Fruit fly (Drosophila melanogaster) whole organism, embryonic: ENCODE results near the gene CG42259.

ENCODE experiments used
- Bdp1 ChIP-seq: fragments of 200-800 bp; sonication (Bioruptor generic); optimal IDR thresholded peaks from 3 replicates; lab custom pipeline; 2016; ENCODE audit warnings: missing biosample characterization, missing genetic modification characterization
- CG10565 ChIP-seq: fragments of 200-800 bp; sonication (Bioruptor generic); optimal IDR thresholded peaks from 3 replicates; lab custom pipeline; 2016; ENCODE audit warnings: missing biosample characterization, mild to moderate bottlenecking, missing genetic modification characterization
- CG11093 ChIP-seq: fragments of 200-800 bp; sonication (Bioruptor generic); IDR thresholded peaks from 3 replicates; pipeline ENCODE4 v1.3.6; 2022; ENCODE audit warnings: missing biosample characterization, missing genetic modification characterization
- CG11504 ChIP-seq: fragments of 200-800 bp; sonication (Bioruptor generic); optimal IDR thresholded peaks from 3 replicates; lab custom pipeline; 2019; ENCODE audit warnings: missing biosample characterization, mild to moderate bottlenecking, missing genetic modification characterization, moderate library complexity
- CG12744 ChIP-seq: fragments of 200-800 bp; sonication (Bioruptor generic); optimal IDR thresholded peaks from 2 replicates; lab custom pipeline; 2016; ENCODE audit warnings: missing biosample characterization, missing genetic modification characterization
- CG14441 ChIP-seq: fragments of 200-800 bp; sonication (Bioruptor generic); IDR thresholded peaks from 2 replicates; pipeline ENCODE4 v1.3.6; 2022; ENCODE audit warnings: missing biosample characterization, missing genetic modification characterization
- CG14860 ChIP-seq: fragments of 200-800 bp; sonication (Bioruptor generic); IDR thresholded peaks from 3 replicates; pipeline ENCODE4 v1.3.6; 2022; ENCODE audit warnings: missing biosample characterization, missing genetic modification characterization; ENCODE audit not compliant: partially characterized antibody
- CG17328 ChIP-seq: fragments of 200-800 bp; sonication (Bioruptor generic); IDR thresholded peaks from 2 replicates; pipeline ENCODE4 v1.3.6; 2022; ENCODE audit warnings: missing biosample characterization, missing genetic modification characterization
- CG1792 ChIP-seq: fragments of 200-800 bp; sonication (Bioruptor generic); optimal IDR thresholded peaks from 2 replicates; lab custom pipeline; 2016; ENCODE audit warnings: missing biosample characterization, missing genetic modification characterization
- CG2116 ChIP-seq: fragments of 200-800 bp; sonication (Bioruptor generic); optimal IDR thresholded peaks from 3 replicates; lab custom pipeline; 2018; ENCODE audit warnings: missing biosample characterization, mild to moderate bottlenecking, missing genetic modification characterization
- CG2678 ChIP-seq: fragments of 200-800 bp; sonication (Bioruptor generic); optimal IDR thresholded peaks from 3 replicates; lab custom pipeline; 2019; ENCODE audit warnings: missing biosample characterization, mild to moderate bottlenecking, missing genetic modification characterization, moderate library complexity
- CG2712 ChIP-seq: fragments of 200-800 bp; optimal IDR thresholded peaks from 3 replicates; lab custom pipeline; 2019; ENCODE audit warnings: missing biosample characterization, mild to moderate bottlenecking, missing genetic modification characterization, moderate library complexity
- CG31441 ChIP-seq: fragments of 200-800 bp; sonication (Bioruptor generic); IDR thresholded peaks from 2 replicates; pipeline ENCODE4 v1.3.6; 2022; ENCODE audit warnings: missing biosample characterization, missing genetic modification characterization
- CG32767 ChIP-seq: fragments of 200-800 bp; sonication (Bioruptor generic); IDR thresholded peaks from 2 replicates; pipeline ENCODE4 v1.3.6; 2022; ENCODE audit warnings: missing biosample characterization, missing genetic modification characterization
- CG34376 ChIP-seq: fragments of 200-800 bp; sonication (Bioruptor generic); optimal IDR thresholded peaks from 2 replicates; lab custom pipeline; 2018; ENCODE audit warnings: missing biosample characterization, mild to moderate bottlenecking, missing genetic modification characterization
- CG4282 ChIP-seq: fragments of 200-800 bp; sonication (Bioruptor generic); optimal IDR thresholded peaks from 2 replicates; lab custom pipeline; 2016; ENCODE audit warnings: missing biosample characterization, missing genetic modification characterization
- CG43689 ChIP-seq: fragments of 200-800 bp; sonication (Bioruptor generic); IDR thresholded peaks from 2 replicates; pipeline ENCODE4 v1.3.6; 2022; ENCODE audit warnings: missing biosample characterization, missing genetic modification characterization
- CG6175 ChIP-seq: fragments of 200-800 bp; sonication (Bioruptor generic); IDR thresholded peaks from 3 replicates; pipeline ENCODE4 v1.3.6; 2022; ENCODE audit warnings: missing biosample characterization, missing genetic modification characterization
- CG6683 ChIP-seq: fragments of 200-800 bp; sonication (Bioruptor generic); optimal IDR thresholded peaks from 2 replicates; lab custom pipeline; 2017; ENCODE audit warnings: missing biosample characterization, mild to moderate bottlenecking, missing genetic modification characterization, missing genetic modification reagents
- CG7987 ChIP-seq: fragments of 200-800 bp; sonication (Bioruptor generic); optimal IDR thresholded peaks from 2 replicates; lab custom pipeline; 2018; ENCODE audit warnings: missing biosample characterization, mild to moderate bottlenecking, missing genetic modification characterization, moderate library complexity
- CG8765 ChIP-seq: fragments of 200-800 bp; sonication (Bioruptor generic); IDR thresholded peaks from 2 replicates; pipeline ENCODE4 v1.3.6; 2022; ENCODE audit warnings: missing biosample characterization, missing genetic modification characterization
- CG9727 ChIP-seq: fragments of 200-800 bp; sonication (Bioruptor generic); optimal IDR thresholded peaks from 3 replicates; lab custom pipeline; 2017; ENCODE audit warnings: missing biosample characterization, mild to moderate bottlenecking, missing genetic modification characterization
- CG9876 ChIP-seq: fragments of 200-800 bp; sonication (Bioruptor generic); optimal IDR thresholded peaks from 2 replicates; lab custom pipeline; 2016; ENCODE audit warnings: missing biosample characterization, missing genetic modification characterization
- Doc2 ChIP-seq: fragments of 200-800 bp; sonication (Bioruptor generic); IDR thresholded peaks from 2 replicates; pipeline ENCODE4 v1.3.6; 2022; ENCODE audit warnings: missing biosample characterization, missing genetic modification characterization
- Dref ChIP-seq: fragments of 200-800 bp; sonication (Bioruptor generic); IDR thresholded peaks from 2 replicates; pipeline ENCODE4 v1.3.6; 2022; ENCODE audit warnings: missing biosample characterization, missing genetic modification characterization
- Meics ChIP-seq: fragments of 200-800 bp; sonication (Bioruptor generic); optimal IDR thresholded peaks from 2 replicates; lab custom pipeline; 2017; ENCODE audit warnings: missing biosample characterization, mild to moderate bottlenecking, missing genetic modification characterization
- Sry-β ChIP-seq: fragments of 200-800 bp; sonication (Bioruptor generic); optimal IDR thresholded peaks from 2 replicates; lab custom pipeline; 2018; ENCODE audit warnings: missing biosample characterization, mild to moderate bottlenecking, missing genetic modification characterization, moderate library complexity
- Taf1 ChIP-seq: fragments of 200-800 bp; sonication (Bioruptor generic); IDR thresholded peaks from 2 replicates; pipeline ENCODE4 v1.3.6; 2022; ENCODE audit warnings: missing biosample characterization, missing genetic modification characterization
- YL-1 ChIP-seq: fragments of 200-800 bp; sonication (Bioruptor generic); optimal IDR thresholded peaks from 3 replicates; lab custom pipeline; 2017; ENCODE audit warnings: missing biosample characterization, mild to moderate bottlenecking, missing genetic modification characterization
- abd-A ChIP-seq: fragments of 200-800 bp; sonication (Bioruptor generic); optimal IDR thresholded peaks from 3 replicates; lab custom pipeline; 2019; ENCODE audit warnings: missing biosample characterization, mild to moderate bottlenecking, missing genetic modification characterization, moderate library complexity
- br ChIP-seq: fragments of >200 bp; optimal IDR thresholded peaks from 2 replicates; lab custom pipeline; 2017
- bsh ChIP-seq, 2 experiments: fragments of 200-800 bp; sonication (Bioruptor generic); optimal IDR thresholded peaks; 2 replicates each; lab custom pipeline; 2017 to 2018; ENCODE audit warnings: mild to moderate bottlenecking in 2 of 2, missing biosample characterization in 2 of 2, missing genetic modification characterization in 2 of 2, moderate library complexity in 1 of 2
- crol ChIP-seq: fragments of 200-800 bp; sonication (Bioruptor generic); IDR thresholded peaks from 2 replicates; pipeline ENCODE4 v1.3.6; 2022; ENCODE audit warnings: missing biosample characterization, missing genetic modification characterization
- dimm ChIP-seq: fragments of 200-800 bp; sonication (Bioruptor generic); IDR thresholded peaks from 2 replicates; pipeline ENCODE4 v1.3.6; 2022; ENCODE audit warnings: missing biosample characterization, missing genetic modification characterization
- gem ChIP-seq: fragments of 200-800 bp; sonication (Bioruptor generic); optimal IDR thresholded peaks from 2 replicates; lab custom pipeline; 2019; ENCODE audit warnings: missing biosample characterization, mild to moderate bottlenecking, missing genetic modification characterization, moderate library complexity
- grau ChIP-seq: fragments of 200-800 bp; optimal IDR thresholded peaks from 3 replicates; lab custom pipeline; 2019; ENCODE audit warnings: missing biosample characterization, mild to moderate bottlenecking, missing genetic modification characterization, moderate library complexity
- ind ChIP-seq: fragments of 200-800 bp; sonication (Bioruptor generic); optimal IDR thresholded peaks from 3 replicates; lab custom pipeline; 2016; ENCODE audit warnings: missing biosample characterization, missing genetic modification characterization
- lbe ChIP-seq: fragments of 200-800 bp; sonication (Bioruptor generic); optimal IDR thresholded peaks from 2 replicates; lab custom pipeline; 2016; ENCODE audit warnings: missing biosample characterization, mild to moderate bottlenecking, missing genetic modification characterization
- nau ChIP-seq: fragments of 200-800 bp; sonication (Bioruptor generic); optimal IDR thresholded peaks from 3 replicates; lab custom pipeline; 2017; ENCODE audit warnings: missing biosample characterization, mild to moderate bottlenecking, missing genetic modification characterization, missing genetic modification reagents
- p53 ChIP-seq: fragments of 200-800 bp; sonication (Bioruptor generic); optimal IDR thresholded peaks from 2 replicates; lab custom pipeline; 2016; ENCODE audit warnings: missing biosample characterization, missing genetic modification characterization
- pho ChIP-seq: fragments of 200-800 bp; sonication (Bioruptor generic); optimal IDR thresholded peaks from 2 replicates; lab custom pipeline; 2016; ENCODE audit warnings: missing biosample characterization, missing genetic modification characterization
- pros ChIP-seq: fragments of 200-800 bp; sonication (Bioruptor generic); optimal IDR thresholded peaks from 3 replicates; lab custom pipeline; 2019; ENCODE audit warnings: missing biosample characterization, mild to moderate bottlenecking, missing genetic modification characterization, moderate library complexity
- row ChIP-seq: fragments of 200-800 bp; sonication (Bioruptor generic); IDR thresholded peaks from 3 replicates; pipeline ENCODE4 v1.3.6; 2022; ENCODE audit warnings: missing biosample characterization, missing genetic modification characterization
- run ChIP-seq: fragments of 200-800 bp; sonication (Bioruptor generic); optimal IDR thresholded peaks from 3 replicates; lab custom pipeline; 2018; ENCODE audit warnings: missing biosample characterization, mild to moderate bottlenecking, missing genetic modification characterization
- scrt ChIP-seq: fragments of 200-800 bp; sonication (Bioruptor generic); optimal IDR thresholded peaks from 2 replicates; lab custom pipeline; 2018; ENCODE audit warnings: missing biosample characterization, mild to moderate bottlenecking, missing genetic modification characterization, moderate library complexity
- sens-2 ChIP-seq: fragments of 200-800 bp; sonication (Bioruptor generic); IDR thresholded peaks from 2 replicates; pipeline ENCODE4 v1.3.6; 2022; ENCODE audit warnings: missing biosample characterization, missing genetic modification characterization
- sug ChIP-seq: fragments of 200-800 bp; optimal IDR thresholded peaks from 2 replicates; lab custom pipeline; 2019; ENCODE audit warnings: missing biosample characterization, mild to moderate bottlenecking, missing genetic modification characterization, moderate library complexity
- toy ChIP-seq: fragments of 200-800 bp; sonication (Bioruptor generic); IDR thresholded peaks from 2 replicates; pipeline ENCODE4 v1.3.6; 2022; ENCODE audit warnings: missing biosample characterization, missing genetic modification characterization
- tx ChIP-seq: fragments of 200-800 bp; sonication (Bioruptor generic); optimal IDR thresholded peaks from 2 replicates; lab custom pipeline; 2016; ENCODE audit warnings: missing biosample characterization, missing genetic modification characterization
- zen ChIP-seq: fragments of 200-800 bp; sonication (Bioruptor generic); optimal IDR thresholded peaks from 3 replicates; lab custom pipeline; 2018; ENCODE audit warnings: missing biosample characterization, mild to moderate bottlenecking, missing genetic modification characterization, moderate library complexity
- zen2 ChIP-seq: fragments of 200-800 bp; sonication (Bioruptor generic); IDR thresholded peaks from 3 replicates; pipeline ENCODE4 v1.3.6; 2022; ENCODE audit warnings: missing biosample characterization, missing genetic modification characterization; ENCODE audit not compliant: partially characterized antibody

The CG42259 gene

dm6 chrX:1052684-1053389 lies 6.8 kb downstream of the CG42259 start (continued):
- no peak for TF ChIP-seq CG34376 (GFP tag; lab: Kevin White, UChicago)
- TF ChIP-seq CG11504 (tag; lab: Kevin White, UChicago): peak; percentile 67
- no peak for TF ChIP-seq CG6175 (GFP tag; lab: Robert Waterston, UW)
- peak; percentile 2 for TF ChIP-seq Meics (GFP tag; lab: Kevin White, UChicago)
- peak; percentile 48 for TF ChIP-seq zen (tag; lab: Kevin White, UChicago)
- TF ChIP-seq YL-1 (GFP tag; lab: Kevin White, UChicago): no peak
- no peak for TF ChIP-seq CG43689 (GFP tag; lab: Robert Waterston, UW)
- TF ChIP-seq zen2 (GFP tag; lab: Robert Waterston, UW): no peak
- no peak for TF ChIP-seq toy (GFP tag; lab: Robert Waterston, UW)
- TF ChIP-seq CG7987 (GFP tag; lab: Kevin White, UChicago): no peak
- no peak for TF ChIP-seq dimm (GFP tag; lab: Robert Waterston, UW)
- no peak for TF ChIP-seq abd-A (tag; lab: Kevin White, UChicago)
- TF ChIP-seq CG2678 (tag; lab: Kevin White, UChicago): peak; percentile 54
- TF ChIP-seq CG9876 (GFP tag; lab: Kevin White, UChicago): no peak
- TF ChIP-seq Doc2 (GFP tag; lab: Robert Waterston, UW): no peak
- TF ChIP-seq CG17328 (GFP tag; lab: Robert Waterston, UW): peak; percentile 53
- TF ChIP-seq CG8765 (GFP tag; lab: Robert Waterston, UW): peak; percentile 51; the same call in 1 of the 2 replicates
- TF ChIP-seq nau (GFP tag; lab: Kevin White, UChicago): no peak
- no peak for TF ChIP-seq CG12744 (GFP tag; lab: Kevin White, UChicago)
- TF ChIP-seq crol (GFP tag; lab: Robert Waterston, UW): no peak
- TF ChIP-seq gem: peak; percentile 68
- peak; percentile 40 for TF ChIP-seq CG9727 (GFP tag; lab: Kevin White, UChicago)
- TF ChIP-seq Dref (GFP tag; lab: Robert Waterston, UW): no peak
- peak; percentile 9 for TF ChIP-seq lbe (GFP tag; lab: Kevin White, UChicago)
- peak; percentile 49 for TF ChIP-seq grau
- TF ChIP-seq CG2712: peak; percentile 53
- TF ChIP-seq CG14441 (GFP tag; lab: Robert Waterston, UW): peak; percentile 43; the same call in 1 of the 2 replicates
- no peak for TF ChIP-seq CG4282 (GFP tag; lab: Kevin White, UChicago)
- peak; percentile 66 for TF ChIP-seq CG31441 (GFP tag; lab: Robert Waterston, UW)
- peak; percentile 51 for TF ChIP-seq ind
- peak in 1 of 2 experiments; percentile 61 for TF ChIP-seq bsh (GFP tag; optimal IDR thresholded peaks at IDR 0.05; lab: Kevin White, UChicago)
- TF ChIP-seq tx (GFP tag; lab: Kevin White, UChicago): no peak
- TF ChIP-seq sug: no peak
- TF ChIP-seq Sry-β: no peak
- TF ChIP-seq br: no peak
- no peak for TF ChIP-seq p53 (GFP tag; lab: Kevin White, UChicago)
- no peak for TF ChIP-seq run (tag; lab: Kevin White, UChicago)
- no peak for TF ChIP-seq pho (GFP tag; lab: Kevin White, UChicago)
- TF ChIP-seq Taf1: no peak
- peak; percentile 19; the same call in 1 of the 2 replicates for TF ChIP-seq CG32767 (GFP tag; lab: Robert Waterston, UW)
- TF ChIP-seq CG10565 (GFP tag; lab: Kevin White, UChicago): no peak
- peak; percentile 48; the same call in 2 of the 3 replicates for TF ChIP-seq row
- TF ChIP-seq Bdp1: no peak
- TF ChIP-seq CG14860: no peak
- TF ChIP-seq pros (GFP tag; lab: Kevin White, UChicago): no peak
- TF ChIP-seq sens-2 (GFP tag; lab: Robert Waterston, UW): no peak
- no peak for TF ChIP-seq CG6683
- no peak for TF ChIP-seq CG11093
- TF ChIP-seq CG2116 (GFP tag; lab: Kevin White, UChicago): no peak
- no peak for TF ChIP-seq scrt (GFP tag; lab: Kevin White, UChicago)
- TF ChIP-seq CG1792 (GFP tag; lab: Kevin White, UChicago): peak; percentile 9
